Fruit fly (Drosophila melanogaster): ENCODE measurements around the gene Cmpk.

Gene Cmpk

dm6 chr3R:26104302-26105140 lies 49.3 kb upstream of the Cmpk start (continued):
- TF ChIP-seq chn (GFP tag; optimal IDR thresholded peaks at IDR 0.05) (no peak), kni (GFP tag; optimal IDR thresholded peaks at IDR 0.05) (no peak), CG12071 (GFP tag; optimal IDR thresholded peaks at IDR 0.05) (no peak), CHES-1-like (GFP tag; optimal IDR thresholded peaks at IDR 0.05) (no peak), stc (GFP tag; IDR thresholded peaks at IDR 0.05) (no peak), Kr (GFP tag; optimal IDR thresholded peaks at IDR 0.05) (no peak), dmrt11E (tag; optimal IDR thresholded peaks at IDR 0.05) (peak; percentile 45), CG1792 (GFP tag; optimal IDR thresholded peaks at IDR 0.05) (no peak), CG14860 (GFP tag; IDR thresholded peaks at IDR 0.05; ENCODE audit: partially characterized antibody) (no peak), org-1 (GFP tag; optimal IDR thresholded peaks at IDR 0.05) (no peak), exex (tag; optimal IDR thresholded peaks at IDR 0.05) (no peak), kah (GFP tag; optimal IDR thresholded peaks at IDR 0.05) (no peak), onecut (GFP tag; IDR thresholded peaks at IDR 0.05) (no peak), B-H2 (GFP tag; optimal IDR thresholded peaks at IDR 0.05) (no peak), gt (GFP tag; IDR thresholded peaks at IDR 0.05) (no peak), CG6683 (GFP tag; optimal IDR thresholded peaks at IDR 0.05) (no peak), Nf-YC (tag; optimal IDR thresholded peaks at IDR 0.05) (no peak), Rfx (GFP tag; IDR thresholded peaks at IDR 0.05) (peak; percentile 70), CG11398 (GFP tag; optimal IDR thresholded peaks at IDR 0.05) (no peak), ash1 (GFP tag; optimal IDR thresholded peaks at IDR 0.05) (no peak), CG18619 (GFP tag; optimal IDR thresholded peaks at IDR 0.05) (peak; percentile 60), psq (GFP tag; optimal IDR thresholded peaks at IDR 0.05) (no peak), CG12769 (tag; optimal IDR thresholded peaks at IDR 0.05) (peak; percentile 23), crol (GFP tag; IDR thresholded peaks at IDR 0.05) (no peak), sd (tag; optimal IDR thresholded peaks at IDR 0.05) (peak; percentile 44), Dad (GFP tag; optimal IDR thresholded peaks at IDR 0.05) (no peak), gsb-n (tag; optimal IDR thresholded peaks at IDR 0.05) (no peak), tin (GFP tag; optimal IDR thresholded peaks at IDR 0.05) (no peak), Xbp1 (GFP tag; optimal IDR thresholded peaks at IDR 0.05) (no peak), Lim3 (GFP tag; IDR thresholded peaks at IDR 0.05) (no peak), CG16815 (GFP tag; optimal IDR thresholded peaks at IDR 0.05) (peak; percentile 8), pros (GFP tag; optimal IDR thresholded peaks at IDR 0.05) (no peak), CG17829 (tag; optimal IDR thresholded peaks at IDR 0.05) (no peak), da (GFP tag; optimal IDR thresholded peaks at IDR 0.05) (no peak), Hr39 (optimal IDR thresholded peaks at IDR 0.05) (no peak), Mad (GFP tag; optimal IDR thresholded peaks at IDR 0.05) (no peak), CG15073 (GFP tag; optimal IDR thresholded peaks at IDR 0.05) (no peak), oc (tag; optimal IDR thresholded peaks at IDR 0.05) (no peak), ham (GFP tag; IDR thresholded peaks at IDR 0.05) (no peak), CG33557 (GFP tag; optimal IDR thresholded peaks at IDR 0.05) (peak; percentile 9), CG13123 (GFP tag; optimal IDR thresholded peaks at IDR 0.05) (no peak), Atf-2 (GFP tag; optimal IDR thresholded peaks at IDR 0.05) (no peak), CoRest (tag; optimal IDR thresholded peaks at IDR 0.05) (peak; percentile 39), caup (GFP tag; optimal IDR thresholded peaks at IDR 0.05; ENCODE audit: severe bottlenecking) (peak; percentile 49), E2f1 (GFP tag; IDR thresholded peaks at IDR 0.05) (no peak), bsh (GFP tag; optimal IDR thresholded peaks at IDR 0.05) (peak in 1 of 2 experiments; percentile 46), fru (optimal IDR thresholded peaks at IDR 0.05) (no peak), CG9876 (GFP tag; optimal IDR thresholded peaks at IDR 0.05) (no peak), Trl (optimal IDR thresholded peaks at IDR 0.05) (no peak), Trl (GFP tag; optimal IDR thresholded peaks at IDR 0.05) (no peak), Scr (GFP tag; IDR thresholded peaks at IDR 0.05; ENCODE audit: partially characterized antibody) (no peak)

All from whole organism, embryonic.